Worm (Caenorhabditis elegans): ENCODE measurements around the gene kel-3.

kel-3 gene

DNA sequence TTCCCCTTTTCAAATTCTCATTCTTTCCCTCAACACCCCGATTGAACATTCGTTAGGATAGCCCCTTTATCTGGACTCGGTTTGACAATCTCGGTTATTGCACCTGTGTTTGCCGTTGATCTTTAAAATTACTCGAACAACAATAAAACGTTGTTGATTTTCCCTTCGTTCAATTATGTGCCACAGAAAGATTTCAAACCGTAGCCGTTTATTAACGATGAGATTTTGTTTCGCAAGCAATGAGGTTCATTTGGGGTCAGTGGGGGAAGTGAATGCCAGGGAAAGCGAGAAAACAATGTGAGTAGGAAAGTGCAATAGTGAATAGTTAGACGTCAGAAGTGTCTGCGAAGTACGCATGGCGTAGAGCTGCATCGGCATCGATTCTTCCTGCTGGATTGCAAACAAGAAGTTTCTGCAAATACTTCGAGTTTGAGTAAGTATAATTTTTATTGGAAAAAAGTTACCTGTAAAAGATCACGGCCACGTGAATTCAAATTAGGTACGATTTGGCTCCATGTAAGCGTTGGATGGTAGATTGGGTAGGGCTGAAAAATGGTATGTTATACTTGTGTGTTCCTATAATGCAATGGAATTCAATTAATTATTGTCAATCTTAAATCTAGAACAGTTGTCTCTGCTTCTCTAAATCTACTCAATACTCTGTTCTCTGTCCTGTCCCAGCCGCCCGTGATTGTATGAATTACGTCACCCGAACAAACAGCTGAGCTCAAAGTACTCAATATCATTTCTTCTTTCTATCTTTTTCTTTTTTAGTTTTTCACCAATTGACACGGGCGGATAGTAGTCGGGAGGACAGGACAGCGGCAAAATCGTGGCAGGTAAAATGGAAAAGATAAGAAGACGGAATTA lies at the start of gene kel-3:
TSS of gene kel-3 (plus strand) at position 328 of the 870 bp plus-strand sequence.
- TF ChIP-seq ama-1 (optimal IDR thresholded peaks at IDR 0.05) (peak; percentile 85), ceh-18 (tag; optimal IDR thresholded peaks at IDR 0.05) (peak; percentile 34), elt-2 (tag; optimal IDR thresholded peaks at IDR 0.05) (peak; percentile 63), unc-55 (GFP tag; optimal IDR thresholded peaks at IDR 0.05) (peak; percentile 49), pqm-1 (tag; optimal IDR thresholded peaks at IDR 0.05) (peak; percentile 8), lim-6 (tag; optimal IDR thresholded peaks at IDR 0.05) (no peak)

DNA sequence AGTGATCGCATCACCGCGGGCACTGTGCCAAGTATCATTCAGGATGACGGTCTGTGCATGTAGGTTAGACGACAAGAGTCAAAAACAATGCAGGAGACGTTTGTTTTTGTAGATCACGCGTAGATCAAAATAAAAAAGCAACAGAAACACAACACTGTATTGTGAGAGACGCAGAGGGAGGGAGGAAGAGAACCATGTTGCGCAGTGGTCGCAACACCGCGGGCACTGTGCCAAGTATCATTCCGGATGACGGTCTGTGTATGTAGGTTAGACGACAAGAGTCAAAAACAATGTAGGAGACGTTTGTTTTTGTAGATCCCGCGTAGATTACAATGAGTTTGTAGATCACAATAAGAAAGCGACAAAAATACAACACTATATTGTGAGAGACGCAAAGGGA lies 45.6 kb upstream of the kel-3 start:
- no peak for TF ChIP-seq unc-55 (GFP tag; optimal IDR thresholded peaks at IDR 0.05)
- no peak for TF ChIP-seq fax-1 (tag; optimal IDR thresholded peaks at IDR 0.05)
- no peak for TF ChIP-seq ahr-1 (tag; optimal IDR thresholded peaks at IDR 0.05)
- TF ChIP-seq Y22D7AL.16 (tag; optimal IDR thresholded peaks at IDR 0.05): no peak
- TF ChIP-seq ceh-19 (GFP tag; optimal IDR thresholded peaks at IDR 0.05): no peak
- no peak for TF ChIP-seq sdc-2 (tag; optimal IDR thresholded peaks at IDR 0.05)
- no peak for TF ChIP-seq zip-5 (tag; optimal IDR thresholded peaks at IDR 0.05)

DNA sequence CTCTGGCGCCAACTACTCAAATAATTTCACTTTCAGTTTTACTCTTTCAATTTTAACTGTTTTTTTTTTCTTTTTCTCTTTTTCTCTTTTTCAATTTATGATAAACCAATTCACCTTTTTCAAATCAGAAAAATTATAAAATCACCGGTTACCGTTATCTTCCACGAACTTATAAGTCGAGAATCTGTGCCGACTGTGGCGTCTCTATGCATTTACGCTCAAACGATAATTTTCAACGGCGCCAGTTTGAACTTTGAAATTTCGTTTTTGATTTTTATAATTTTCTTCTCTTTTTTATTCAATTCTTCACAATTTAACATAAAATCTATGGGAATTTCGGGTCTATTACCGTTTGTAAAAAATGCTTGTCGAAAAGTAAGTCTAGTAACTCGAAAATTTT lies 41.2 kb upstream of the kel-3 start, which contains the start of gene exo-1:
TSS of gene exo-1 (plus strand) at position 101 of the 400 bp plus-strand sequence.
- no peak for TF ChIP-seq pqm-1 (tag; optimal IDR thresholded peaks at IDR 0.05)
- TF ChIP-seq Y22D7AL.16 (tag; optimal IDR thresholded peaks at IDR 0.05): no peak
- TF ChIP-seq ref-2 (tag; optimal IDR thresholded peaks at IDR 0.05): no peak
- TF ChIP-seq npax-4 (tag; optimal IDR thresholded peaks at IDR 0.05): no peak
- no peak for TF ChIP-seq sox-4 (tag; optimal IDR thresholded peaks at IDR 0.05)
- peak; percentile 31 for TF ChIP-seq tbx-2 (tag; optimal IDR thresholded peaks at IDR 0.05)
- TF ChIP-seq ceh-14 (tag; optimal IDR thresholded peaks at IDR 0.05): no peak
- TF ChIP-seq C08G9.2 (tag; optimal IDR thresholded peaks at IDR 0.05): peak; percentile 26
- no peak for TF ChIP-seq madf-2 (tag; optimal IDR thresholded peaks at IDR 0.05)
- peak; percentile 17 for TF ChIP-seq elt-2 (tag; optimal IDR thresholded peaks at IDR 0.05)
- peak; percentile 6 for TF ChIP-seq rnt-1 (tag; optimal IDR thresholded peaks at IDR 0.05)
- TF ChIP-seq ceh-24 (tag; optimal IDR thresholded peaks at IDR 0.05): no peak
- no peak for TF ChIP-seq ama-1 (optimal IDR thresholded peaks at IDR 0.05)
- no peak for TF ChIP-seq hlh-8 (tag; optimal IDR thresholded peaks at IDR 0.05)
- no peak for TF ChIP-seq che-1 (tag; optimal IDR thresholded peaks at IDR 0.05)
- peak; percentile 56 for TF ChIP-seq ets-4 (tag; optimal IDR thresholded peaks at IDR 0.05)
- TF ChIP-seq hlh-6 (tag; optimal IDR thresholded peaks at IDR 0.05): no peak
- TF ChIP-seq pax-1 (tag; optimal IDR thresholded peaks at IDR 0.05): no peak
- TF ChIP-seq sdc-2 (tag; optimal IDR thresholded peaks at IDR 0.05): no peak
- TF ChIP-seq fax-1 (tag; optimal IDR thresholded peaks at IDR 0.05): peak; percentile 28
- no peak for TF ChIP-seq ahr-1 (tag; optimal IDR thresholded peaks at IDR 0.05)
- TF ChIP-seq nhr-11 (tag; optimal IDR thresholded peaks at IDR 0.05): no peak
- no peak for TF ChIP-seq ttx-3 (tag; optimal IDR thresholded peaks at IDR 0.05)
- TF ChIP-seq zip-5 (tag; optimal IDR thresholded peaks at IDR 0.05): no peak
- TF ChIP-seq unc-86 (tag; optimal IDR thresholded peaks at IDR 0.05): no peak
- no peak for TF ChIP-seq T23F11.4 (GFP tag; optimal IDR thresholded peaks at IDR 0.05)
- no peak for TF ChIP-seq pag-3 (tag; optimal IDR thresholded peaks at IDR 0.05; ENCODE audit: borderline replicate concordance)
- TF ChIP-seq unc-3 (GFP tag; conservative IDR thresholded peaks at IDR 0.05): no peak
- no peak for TF ChIP-seq unc-3 (tag; optimal IDR thresholded peaks at IDR 0.05)
- no peak for TF ChIP-seq ztf-16 (tag; optimal IDR thresholded peaks at IDR 0.05)
- TF ChIP-seq ceh-31 (tag; optimal IDR thresholded peaks at IDR 0.05): peak; percentile 63
- no peak for TF ChIP-seq K02D7.2 (tag; optimal IDR thresholded peaks at IDR 0.05)
- TF ChIP-seq ceh-34 (tag; optimal IDR thresholded peaks at IDR 0.05): no peak
- TF ChIP-seq ceh-2 (tag; optimal IDR thresholded peaks at IDR 0.05): no peak

Measured in whole organism, late embryonic.